Fruit fly (Drosophila melanogaster) whole organism, prepupa: Measurements from ENCODE around the gene Ccdc85.

ENCODE experiments used
- Blimp-1 ChIP-seq: fragments of 200-800 bp; sonication (Bioruptor generic); optimal IDR thresholded peaks from 3 replicates; lab custom pipeline; 2017; ENCODE audit warnings: missing biosample characterization, missing genetic modification characterization, mild to moderate bottlenecking, moderate library complexity, missing genetic modification reagents
- CG10631 ChIP-seq: fragments of 200-800 bp; sonication (Bioruptor generic); optimal IDR thresholded peaks from 2 replicates; lab custom pipeline; 2016; ENCODE audit warnings: missing biosample characterization, missing genetic modification characterization
- CG10669 ChIP-seq: fragments of 200-800 bp; sonication (Bioruptor generic); optimal IDR thresholded peaks from 3 replicates; lab custom pipeline; 2018; ENCODE audit warnings: missing biosample characterization, mild to moderate bottlenecking, missing genetic modification characterization, moderate library complexity
- CG11294 ChIP-seq: fragments of 200-800 bp; sonication (Bioruptor generic); IDR thresholded peaks from 2 replicates; pipeline ENCODE4 v1.3.6; 2022; ENCODE audit warnings: missing biosample characterization, missing genetic modification characterization
- CG11902 ChIP-seq: fragments of 200-800 bp; sonication (Bioruptor generic); optimal IDR thresholded peaks from 3 replicates; lab custom pipeline; 2016; ENCODE audit warnings: missing biosample characterization, missing genetic modification characterization
- CG15336 ChIP-seq: fragments of 200-800 bp; sonication (Bioruptor generic); IDR thresholded peaks from 2 replicates; pipeline ENCODE4 v1.3.6; 2022; ENCODE audit warnings: missing biosample characterization, missing genetic modification characterization
- CG1621 ChIP-seq: fragments of 200-800 bp; sonication (Bioruptor generic); optimal IDR thresholded peaks from 3 replicates; lab custom pipeline; 2018; ENCODE audit warnings: missing biosample characterization, mild to moderate bottlenecking, missing genetic modification characterization
- CG16779 ChIP-seq: fragments of 200-800 bp; sonication (Bioruptor generic); optimal IDR thresholded peaks from 3 replicates; lab custom pipeline; 2017; ENCODE audit warnings: missing biosample characterization, mild to moderate bottlenecking, missing genetic modification characterization
- CG3032 ChIP-seq: fragments of 200-800 bp; optimal IDR thresholded peaks from 2 replicates; lab custom pipeline; 2019; ENCODE audit warnings: missing biosample characterization, mild to moderate bottlenecking, missing genetic modification characterization, moderate library complexity
- CG31627 ChIP-seq: fragments of 200-800 bp; sonication (Bioruptor generic); optimal IDR thresholded peaks from 3 replicates; lab custom pipeline; 2016; ENCODE audit warnings: missing biosample characterization, missing genetic modification characterization
- CG32006 ChIP-seq: fragments of 200-800 bp; sonication (Bioruptor generic); optimal IDR thresholded peaks from 3 replicates; lab custom pipeline; 2017; ENCODE audit warnings: missing biosample characterization, mild to moderate bottlenecking, missing genetic modification characterization
- CG34406 ChIP-seq: fragments of 200-800 bp; sonication (Bioruptor generic); optimal IDR thresholded peaks from 3 replicates; lab custom pipeline; 2016; ENCODE audit warnings: missing biosample characterization, missing genetic modification characterization
- CG4318 ChIP-seq: fragments of 200-800 bp; sonication (Bioruptor generic); optimal IDR thresholded peaks from 3 replicates; lab custom pipeline; 2017; ENCODE audit warnings: missing biosample characterization, mild to moderate bottlenecking, missing genetic modification characterization
- CG6163 ChIP-seq: fragments of 200-800 bp; sonication (Bioruptor generic); IDR thresholded peaks from 3 replicates; pipeline ENCODE4 v1.3.6; 2022; ENCODE audit warnings: missing biosample characterization, missing genetic modification characterization
- CG6276 ChIP-seq: fragments of 200-800 bp; sonication (Bioruptor generic); optimal IDR thresholded peaks from 2 replicates; lab custom pipeline; 2017; ENCODE audit warnings: missing biosample characterization, mild to moderate bottlenecking, missing genetic modification characterization
- CG6792 ChIP-seq: fragments of 200-800 bp; sonication (Bioruptor generic); optimal IDR thresholded peaks from 3 replicates; lab custom pipeline; 2016; ENCODE audit warnings: missing biosample characterization, missing genetic modification characterization
- CG6854 ChIP-seq: fragments of 200-800 bp; sonication (Bioruptor generic); optimal IDR thresholded peaks from 2 replicates; lab custom pipeline; 2017; ENCODE audit warnings: missing biosample characterization, mild to moderate bottlenecking, missing genetic modification characterization
- CG8119 ChIP-seq: fragments of 200-800 bp; sonication (Bioruptor generic); IDR thresholded peaks from 3 replicates; pipeline ENCODE4 v1.3.6; 2022; ENCODE audit warnings: missing biosample characterization, missing genetic modification characterization
- CG8632 ChIP-seq: fragments of 200-800 bp; sonication (Bioruptor generic); optimal IDR thresholded peaks from 3 replicates; lab custom pipeline; 2016; ENCODE audit warnings: missing biosample characterization, missing genetic modification characterization
- CG9139 ChIP-seq: fragments of 200-800 bp; sonication (Bioruptor generic); optimal IDR thresholded peaks from 3 replicates; lab custom pipeline; 2017; ENCODE audit warnings: missing biosample characterization, mild to moderate bottlenecking, missing genetic modification characterization
- Eip75B ChIP-seq: fragments of 200-800 bp; sonication (Bioruptor generic); optimal IDR thresholded peaks from 3 replicates; lab custom pipeline; 2016; ENCODE audit warnings: missing biosample characterization, missing genetic modification characterization
- Eip93F ChIP-seq: fragments of 200-800 bp; sonication (Bioruptor generic); optimal IDR thresholded peaks from 2 replicates; lab custom pipeline; 2016; ENCODE audit warnings: missing biosample characterization, mild to moderate bottlenecking, missing genetic modification characterization
- Ets21C ChIP-seq: fragments of 200-800 bp; sonication (Bioruptor generic); optimal IDR thresholded peaks from 3 replicates; lab custom pipeline; 2016; ENCODE audit warnings: missing biosample characterization, missing genetic modification characterization
- Gug ChIP-seq: fragments of 200-800 bp; sonication (Bioruptor generic); IDR thresholded peaks from 2 replicates; pipeline ENCODE4 v1.3.6; 2022; ENCODE audit warnings: missing biosample characterization, missing genetic modification characterization
- Hr38 ChIP-seq: sonication (Bioruptor generic); optimal IDR thresholded peaks from 2 replicates; lab custom pipeline; 2016; ENCODE audit warnings: missing biosample characterization, missing genetic modification characterization
- Hr4 ChIP-seq: fragments of 200-800 bp; sonication (Bioruptor generic); optimal IDR thresholded peaks from 3 replicates; lab custom pipeline; 2016; ENCODE audit warnings: missing biosample characterization, missing genetic modification characterization
- Lpt ChIP-seq: fragments of 200-800 bp; sonication (Bioruptor generic); optimal IDR thresholded peaks from 3 replicates; lab custom pipeline; 2016; ENCODE audit warnings: missing biosample characterization, missing genetic modification characterization
- Met ChIP-seq: fragments of 200-800 bp; sonication (Bioruptor generic); optimal IDR thresholded peaks from 3 replicates; lab custom pipeline; 2016; ENCODE audit warnings: missing biosample characterization, missing genetic modification characterization
- OdsH ChIP-seq: fragments of 200-800 bp; sonication (Bioruptor generic); optimal IDR thresholded peaks from 3 replicates; lab custom pipeline; 2016; ENCODE audit warnings: missing biosample characterization, missing genetic modification characterization
- Smox ChIP-seq: fragments of 200-800 bp; sonication (Bioruptor generic); optimal IDR thresholded peaks from 3 replicates; lab custom pipeline; 2016; ENCODE audit warnings: missing biosample characterization, missing genetic modification characterization
- Sox14 ChIP-seq: fragments of 200-800 bp; sonication (Bioruptor generic); optimal IDR thresholded peaks from 3 replicates; lab custom pipeline; 2016; ENCODE audit warnings: missing biosample characterization, missing genetic modification characterization
- achi ChIP-seq: fragments of 200-800 bp; sonication (Bioruptor generic); optimal IDR thresholded peaks from 3 replicates; lab custom pipeline; 2016; ENCODE audit warnings: missing biosample characterization, missing genetic modification characterization
- acj6 ChIP-seq: fragments of 200-800 bp; sonication (Bioruptor generic); optimal IDR thresholded peaks from 3 replicates; lab custom pipeline; 2016; ENCODE audit warnings: missing biosample characterization, missing genetic modification characterization
- cyc ChIP-seq: fragments of 200-800 bp; sonication (Bioruptor generic); optimal IDR thresholded peaks from 3 replicates; lab custom pipeline; 2016; ENCODE audit warnings: missing biosample characterization, missing genetic modification characterization
- dac ChIP-seq: fragments of 200-800 bp; sonication (Bioruptor generic); optimal IDR thresholded peaks from 2 replicates; lab custom pipeline; 2017; ENCODE audit warnings: missing biosample characterization, mild to moderate bottlenecking, missing genetic modification characterization
- eg ChIP-seq: fragments of 200-800 bp; sonication (Bioruptor generic); IDR thresholded peaks from 3 replicates; pipeline ENCODE4 v1.3.6; 2022; ENCODE audit warnings: missing biosample characterization, missing genetic modification characterization
- esn ChIP-seq: fragments of 200-800 bp; sonication (Bioruptor generic); optimal IDR thresholded peaks from 2 replicates; lab custom pipeline; 2016; ENCODE audit warnings: missing biosample characterization, mild to moderate bottlenecking, missing genetic modification characterization, moderate library complexity
- fd85E ChIP-seq: fragments of 200-800 bp; sonication (Bioruptor generic); optimal IDR thresholded peaks from 3 replicates; lab custom pipeline; 2016; ENCODE audit warnings: missing biosample characterization, missing genetic modification characterization
- fkh ChIP-seq: fragments of 200-800 bp; sonication (Bioruptor generic); optimal IDR thresholded peaks from 3 replicates; lab custom pipeline; 2017; ENCODE audit warnings: missing biosample characterization, mild to moderate bottlenecking, missing genetic modification characterization, moderate library complexity
- net ChIP-seq: fragments of 200-800 bp; sonication (Bioruptor generic); optimal IDR thresholded peaks from 3 replicates; lab custom pipeline; 2016; ENCODE audit warnings: missing biosample characterization, missing genetic modification characterization
- pdm3 ChIP-seq: fragments of 200-800 bp; sonication (Bioruptor generic); optimal IDR thresholded peaks from 3 replicates; lab custom pipeline; 2016; ENCODE audit warnings: missing biosample characterization, missing genetic modification characterization
- salr ChIP-seq, 2 experiments: fragments of 200-800 bp; sonication (Bioruptor generic); optimal IDR thresholded peaks; 3 replicates each; lab custom pipeline; 2016 to 2018; ENCODE audit warnings: missing biosample characterization in 2 of 2, missing genetic modification characterization in 2 of 2, mild to moderate bottlenecking in 1 of 2
- spab ChIP-seq: fragments of 200-800 bp; sonication (Bioruptor generic); optimal IDR thresholded peaks from 2 replicates; lab custom pipeline; 2017; ENCODE audit warnings: missing biosample characterization, mild to moderate bottlenecking, missing genetic modification characterization, missing genetic modification reagents
- ss ChIP-seq, 2 experiments: fragments of 200-800 bp; sonication (Bioruptor generic); optimal IDR thresholded peaks; 2 replicates in 1 of 2; 3 replicates in 1 of 2; lab custom pipeline; 2017 to 2018; ENCODE audit warnings: mild to moderate bottlenecking in 2 of 2, missing biosample characterization in 2 of 2, missing genetic modification characterization in 2 of 2, moderate library complexity in 1 of 2
- svp ChIP-seq: fragments of 200-800 bp; sonication (Bioruptor generic); peaks from one replicate; lab custom pipeline; 2016; ENCODE audit warnings: missing biosample characterization, missing genetic modification characterization
- vri ChIP-seq: fragments of 200-800 bp; sonication (Bioruptor generic); optimal IDR thresholded peaks from 3 replicates; lab custom pipeline; 2016; ENCODE audit warnings: missing biosample characterization, mild to moderate bottlenecking, missing genetic modification characterization

Gene Ccdc85

dm6 chr2L:3003399-3003798 lies 4.3 kb downstream of the Ccdc85 start (continued):
- TF ChIP-seq CG8119 (peak; percentile 93), Smox (GFP tag; lab: Kevin White, UChicago) (no peak), achi (GFP tag; lab: Kevin White, UChicago) (peak; percentile 57), ss (GFP tag; optimal IDR thresholded peaks at IDR 0.05; lab: Kevin White, UChicago) (no peak), dac (GFP tag; lab: Kevin White, UChicago) (peak; percentile 69), Met (GFP tag; lab: Kevin White, UChicago) (no peak), CG16779 (tag; lab: Kevin White, UChicago) (no peak), CG34406 (GFP tag; lab: Kevin White, UChicago) (peak; percentile 8), Gug (GFP tag; lab: Robert Waterston, UW) (peak; percentile 63), salr (GFP tag; optimal IDR thresholded peaks at IDR 0.05; lab: Kevin White, UChicago) (peak in 1 of 2 experiments; percentile 60), CG11294 (GFP tag; lab: Robert Waterston, UW) (peak; percentile 52; the same call in 1 of the 2 replicates), CG6792 (no peak), fd85E (GFP tag; lab: Kevin White, UChicago) (no peak), esn (GFP tag; lab: Kevin White, UChicago) (no peak), vri (GFP tag; lab: Kevin White, UChicago) (no peak), svp (GFP tag; lab: Kevin White, UChicago) (no peak), CG4318 (GFP tag; lab: Kevin White, UChicago) (peak; percentile 86), fkh (GFP tag; lab: Kevin White, UChicago) (peak; percentile 7), pdm3 (peak; percentile 47), CG6854 (GFP tag; lab: Kevin White, UChicago) (no peak), Sox14 (GFP tag; lab: Kevin White, UChicago) (peak; percentile 25), CG6276 (GFP tag; lab: Kevin White, UChicago) (peak; percentile 85), CG10631 (GFP tag; lab: Kevin White, UChicago) (no peak), Blimp-1 (GFP tag; lab: Kevin White, UChicago) (no peak), CG15336 (GFP tag; lab: Robert Waterston, UW) (peak; percentile 93), CG8632 (GFP tag; lab: Kevin White, UChicago) (no peak), Hr4 (GFP tag; lab: Kevin White, UChicago) (peak; percentile 93), cyc (GFP tag; lab: Kevin White, UChicago) (no peak), CG9139 (GFP tag; lab: Kevin White, UChicago) (no peak), eg (GFP tag; lab: Robert Waterston, UW) (peak; percentile 83), CG32006 (GFP tag; lab: Kevin White, UChicago) (peak; percentile 94), Hr38 (no peak), CG11902 (GFP tag; lab: Kevin White, UChicago) (no peak), CG10669 (no peak), CG1621 (tag; lab: Kevin White, UChicago) (no peak), CG3032 (tag; lab: Kevin White, UChicago) (no peak), Eip75B (GFP tag; lab: Kevin White, UChicago) (peak; percentile 15)

dm6 chr2L:3004601-3005000 lies 5.5 kb downstream of the Ccdc85 start:
- TF ChIP-seq Gug (GFP tag; lab: Robert Waterston, UW) (no peak), Eip93F (GFP tag; lab: Kevin White, UChicago) (no peak), Eip75B (GFP tag; lab: Kevin White, UChicago) (peak; percentile 63), Ets21C (peak; percentile 16), net (GFP tag; lab: Kevin White, UChicago) (peak; percentile 27), OdsH (peak; percentile 36), CG1621 (tag; lab: Kevin White, UChicago) (peak; percentile 15), Met (GFP tag; lab: Kevin White, UChicago) (peak; percentile 59), CG15336 (GFP tag; lab: Robert Waterston, UW) (no peak), spab (GFP tag; lab: Kevin White, UChicago) (peak; percentile 17), CG3032 (tag; lab: Kevin White, UChicago) (peak; percentile 22), CG10631 (GFP tag; lab: Kevin White, UChicago) (peak; percentile 52), CG9139 (GFP tag; lab: Kevin White, UChicago) (peak; percentile 25), CG6163 (GFP tag; lab: Robert Waterston, UW) (peak; percentile 66), Lpt (no peak), CG8632 (GFP tag; lab: Kevin White, UChicago) (no peak), vri (GFP tag; lab: Kevin White, UChicago) (peak; percentile 7), eg (GFP tag; lab: Robert Waterston, UW) (no peak), CG4318 (GFP tag; lab: Kevin White, UChicago) (no peak), fd85E (GFP tag; lab: Kevin White, UChicago) (no peak), Sox14 (GFP tag; lab: Kevin White, UChicago) (peak; percentile 19), CG31627 (GFP tag; lab: Kevin White, UChicago) (peak; percentile 47), acj6 (GFP tag; lab: Kevin White, UChicago) (peak; percentile 40), CG11294 (GFP tag; lab: Robert Waterston, UW) (no peak), salr (GFP tag; optimal IDR thresholded peaks at IDR 0.05; lab: Kevin White, UChicago) (peak in 1 of 2 experiments; percentile 31), CG11902 (GFP tag; lab: Kevin White, UChicago) (peak; percentile 11), CG6792 (peak; percentile 53), Smox (GFP tag; lab: Kevin White, UChicago) (peak; percentile 55), Blimp-1 (GFP tag; lab: Kevin White, UChicago) (no peak), svp (GFP tag; lab: Kevin White, UChicago) (peak; percentile 84), CG16779 (tag; lab: Kevin White, UChicago) (no peak), cyc (GFP tag; lab: Kevin White, UChicago) (peak; percentile 49), CG8119 (no peak), CG32006 (GFP tag; lab: Kevin White, UChicago) (peak; percentile 3)
